Fruit fly (Drosophila melanogaster) whole organism, embryonic: ENCODE results near the gene Inx3.

Source experiments
- BEAF-32 ChIP-seq: fragments of 200-800 bp; sonication (Bioruptor generic); optimal IDR thresholded peaks from 3 replicates; lab custom pipeline; 2017; ENCODE audit warnings: missing biosample characterization, missing genetic modification characterization, mild to moderate bottlenecking, moderate library complexity, missing genetic modification reagents
- CG10462 ChIP-seq: fragments of 200-800 bp; sonication (Bioruptor generic); optimal IDR thresholded peaks from 2 replicates; lab custom pipeline; 2016; ENCODE audit warnings: missing biosample characterization, missing genetic modification characterization
- CG12299 ChIP-seq: fragments of 200-800 bp; sonication (Bioruptor generic); optimal IDR thresholded peaks from 2 replicates; lab custom pipeline; 2018; ENCODE audit warnings: missing biosample characterization, mild to moderate bottlenecking, missing genetic modification characterization
- CG13296 ChIP-seq: fragments of 200-800 bp; sonication (Bioruptor generic); optimal IDR thresholded peaks from 3 replicates; lab custom pipeline; 2018; ENCODE audit warnings: missing biosample characterization, mild to moderate bottlenecking, missing genetic modification characterization
- CG13624 ChIP-seq: fragments of 200-800 bp; sonication (Bioruptor generic); optimal IDR thresholded peaks from 2 replicates; lab custom pipeline; 2016; ENCODE audit warnings: missing biosample characterization, missing genetic modification characterization
- CG14050 ChIP-seq: fragments of 200-800 bp; sonication (Bioruptor generic); IDR thresholded peaks from 3 replicates; pipeline ENCODE4 v1.3.6; 2022; ENCODE audit warnings: missing biosample characterization, missing genetic modification characterization
- CG15601 ChIP-seq: fragments of 200-800 bp; sonication (Bioruptor generic); optimal IDR thresholded peaks from 3 replicates; lab custom pipeline; 2019; ENCODE audit warnings: missing biosample characterization, mild to moderate bottlenecking, missing genetic modification characterization, moderate library complexity
- CG2678 ChIP-seq: fragments of 200-800 bp; sonication (Bioruptor generic); optimal IDR thresholded peaks from 3 replicates; lab custom pipeline; 2019; ENCODE audit warnings: missing biosample characterization, mild to moderate bottlenecking, missing genetic modification characterization, moderate library complexity
- CG2889 ChIP-seq: fragments of 200-800 bp; sonication (Bioruptor generic); IDR thresholded peaks from 3 replicates; pipeline ENCODE4 v1.3.6; 2022; ENCODE audit warnings: missing biosample characterization, missing genetic modification characterization
- CG3163 ChIP-seq: fragments of 200-800 bp; sonication (Bioruptor generic); optimal IDR thresholded peaks from 3 replicates; lab custom pipeline; 2016; ENCODE audit warnings: missing biosample characterization, missing genetic modification characterization
- CG32767 ChIP-seq: fragments of 200-800 bp; sonication (Bioruptor generic); IDR thresholded peaks from 2 replicates; pipeline ENCODE4 v1.3.6; 2022; ENCODE audit warnings: missing biosample characterization, missing genetic modification characterization
- CG34422 ChIP-seq: fragments of 200-800 bp; sonication (Bioruptor generic); IDR thresholded peaks from 3 replicates; pipeline ENCODE4 v1.3.6; 2022; ENCODE audit warnings: missing biosample characterization, missing genetic modification characterization
- CG4404 ChIP-seq: fragments of 200-800 bp; sonication (Bioruptor generic); IDR thresholded peaks from 2 replicates; pipeline ENCODE4 v1.3.6; 2022; ENCODE audit warnings: missing biosample characterization, missing genetic modification characterization
- CG6272 ChIP-seq: fragments of 200-800 bp; sonication (Bioruptor generic); IDR thresholded peaks from 2 replicates; pipeline ENCODE4 v1.3.6; 2022; ENCODE audit warnings: missing biosample characterization, missing genetic modification characterization
- CG6654 ChIP-seq: fragments of 200-800 bp; sonication (Bioruptor generic); optimal IDR thresholded peaks from 2 replicates; lab custom pipeline; 2017; ENCODE audit warnings: missing biosample characterization, mild to moderate bottlenecking, missing genetic modification characterization
- CG6791 ChIP-seq: fragments of 200-800 bp; sonication (Bioruptor generic); IDR thresholded peaks from 3 replicates; pipeline ENCODE4 v1.3.6; 2022; ENCODE audit warnings: missing biosample characterization, missing genetic modification characterization; ENCODE audit not compliant: partially characterized antibody
- CG7745 ChIP-seq: fragments of 200-800 bp; sonication (Bioruptor generic); optimal IDR thresholded peaks from 2 replicates; lab custom pipeline; 2018; ENCODE audit warnings: missing biosample characterization, mild to moderate bottlenecking, missing genetic modification characterization, moderate library complexity
- CG8089 ChIP-seq: fragments of 200-800 bp; sonication (Bioruptor generic); optimal IDR thresholded peaks from 3 replicates; lab custom pipeline; 2016; ENCODE audit warnings: missing biosample characterization, missing genetic modification characterization
- CG8478 ChIP-seq: fragments of >200 bp; optimal IDR thresholded peaks from 2 replicates; lab custom pipeline; 2018
- CG8924 ChIP-seq: fragments of 200-800 bp; optimal IDR thresholded peaks from 3 replicates; lab custom pipeline; 2019; ENCODE audit warnings: missing biosample characterization, mild to moderate bottlenecking, missing genetic modification characterization, moderate library complexity
- CG9215 ChIP-seq: fragments of 200-800 bp; sonication (Bioruptor generic); IDR thresholded peaks from 2 replicates; pipeline ENCODE4 v1.3.6; 2022; ENCODE audit warnings: missing biosample characterization, missing genetic modification characterization
- CG9797 ChIP-seq: fragments of 200-800 bp; sonication (Bioruptor generic); optimal IDR thresholded peaks from 3 replicates; lab custom pipeline; 2018; ENCODE audit warnings: missing biosample characterization, mild to moderate bottlenecking, missing genetic modification characterization
- Dek ChIP-seq: fragments of 200-800 bp; sonication (Bioruptor generic); optimal IDR thresholded peaks from 3 replicates; lab custom pipeline; 2019; ENCODE audit warnings: missing biosample characterization, mild to moderate bottlenecking, missing genetic modification characterization, moderate library complexity
- Dip3 ChIP-seq: fragments of 200-800 bp; sonication (Bioruptor generic); optimal IDR thresholded peaks from 3 replicates; lab custom pipeline; 2016; ENCODE audit warnings: missing biosample characterization, missing genetic modification characterization
- Hmx ChIP-seq: fragments of 200-800 bp; sonication (Bioruptor generic); optimal IDR thresholded peaks from 2 replicates; lab custom pipeline; 2016; ENCODE audit warnings: missing biosample characterization, missing genetic modification characterization
- NC2β ChIP-seq: fragments of 200-800 bp; sonication (Bioruptor generic); optimal IDR thresholded peaks from 2 replicates; lab custom pipeline; 2016; ENCODE audit warnings: missing biosample characterization, missing genetic modification characterization
- Oaz ChIP-seq: fragments of 200-800 bp; sonication (Bioruptor generic); IDR thresholded peaks from 2 replicates; pipeline ENCODE4 v1.3.6; 2022; ENCODE audit warnings: missing biosample characterization, missing genetic modification characterization
- Scr ChIP-seq: fragments of 200-800 bp; sonication (Bioruptor generic); IDR thresholded peaks from 2 replicates; pipeline ENCODE4 v1.3.6; 2022; ENCODE audit warnings: missing biosample characterization, missing genetic modification characterization; ENCODE audit not compliant: partially characterized antibody
- Sry-β ChIP-seq: fragments of 200-800 bp; sonication (Bioruptor generic); optimal IDR thresholded peaks from 2 replicates; lab custom pipeline; 2018; ENCODE audit warnings: missing biosample characterization, mild to moderate bottlenecking, missing genetic modification characterization, moderate library complexity
- Usf ChIP-seq: fragments of 200-800 bp; sonication (Bioruptor generic); optimal IDR thresholded peaks from 2 replicates; lab custom pipeline; 2017; ENCODE audit warnings: missing genotype, missing biosample characterization, missing genetic modification characterization
- br ChIP-seq: fragments of >200 bp; optimal IDR thresholded peaks from 2 replicates; lab custom pipeline; 2017
- bsh ChIP-seq, 2 experiments: fragments of 200-800 bp; sonication (Bioruptor generic); optimal IDR thresholded peaks; 2 replicates each; lab custom pipeline; 2017 to 2018; ENCODE audit warnings: mild to moderate bottlenecking in 2 of 2, missing biosample characterization in 2 of 2, missing genetic modification characterization in 2 of 2, moderate library complexity in 1 of 2
- cato ChIP-seq: fragments of 200-800 bp; sonication (Bioruptor generic); optimal IDR thresholded peaks from 2 replicates; lab custom pipeline; 2016; ENCODE audit warnings: missing biosample characterization, missing genetic modification characterization, borderline replicate concordance
- ci ChIP-seq: fragments of 200-800 bp; sonication (Bioruptor generic); IDR thresholded peaks from 3 replicates; pipeline ENCODE4 v1.3.6; 2022; ENCODE audit warnings: missing biosample characterization, missing genetic modification characterization
- ewg ChIP-seq: fragments of 200-800 bp; sonication (Bioruptor generic); optimal IDR thresholded peaks from 3 replicates; lab custom pipeline; 2017; ENCODE audit warnings: mild to moderate bottlenecking, missing biosample characterization, missing genetic modification reagents, missing genetic modification characterization
- fd96Cb ChIP-seq: fragments of 200-800 bp; sonication (Bioruptor generic); optimal IDR thresholded peaks from 2 replicates; lab custom pipeline; 2018; ENCODE audit warnings: missing biosample characterization, mild to moderate bottlenecking, missing genetic modification characterization, moderate library complexity
- gfzf ChIP-seq: fragments of 200-800 bp; sonication (Bioruptor generic); optimal IDR thresholded peaks from 2 replicates; lab custom pipeline; 2016; ENCODE audit warnings: missing biosample characterization, mild to moderate bottlenecking, missing genetic modification characterization, moderate library complexity
- grn ChIP-seq: fragments of 200-800 bp; sonication (Bioruptor generic); optimal IDR thresholded peaks from 3 replicates; lab custom pipeline; 2017; ENCODE audit warnings: missing biosample characterization, missing genetic modification characterization
- gt ChIP-seq: fragments of 200-800 bp; sonication (Bioruptor generic); IDR thresholded peaks from 2 replicates; pipeline ENCODE4 v1.3.6; 2022; ENCODE audit warnings: missing biosample characterization, missing genetic modification characterization
- jumu ChIP-seq: fragments of 200-800 bp; sonication (Bioruptor generic); optimal IDR thresholded peaks from 3 replicates; lab custom pipeline; 2016; ENCODE audit warnings: missing biosample characterization, missing genetic modification characterization
- kni ChIP-seq: fragments of 200-800 bp; sonication (Bioruptor generic); optimal IDR thresholded peaks from 3 replicates; lab custom pipeline; 2017; ENCODE audit warnings: mild to moderate bottlenecking, missing biosample characterization, missing genetic modification reagents, missing genetic modification characterization
- lilli ChIP-seq: fragments of 200-800 bp; sonication (Bioruptor generic); optimal IDR thresholded peaks from 3 replicates; lab custom pipeline; 2016; ENCODE audit warnings: missing biosample characterization, missing genetic modification characterization
- nmo ChIP-seq: fragments of 200-800 bp; sonication (Bioruptor generic); optimal IDR thresholded peaks from 2 replicates; lab custom pipeline; 2018; ENCODE audit warnings: missing biosample characterization, mild to moderate bottlenecking, missing genetic modification characterization, moderate library complexity
- pan ChIP-seq, 4 experiments: fragments of >200 bp in 3 of 4; fragments of 200-800 bp in 1 of 4; sonication (Bioruptor generic) in 1 of 4; optimal IDR thresholded peaks in 3 of 4; IDR thresholded peaks in 1 of 4; 2 replicates each; pipeline versions ENCODE4 v1.3.6 to Lab custom; 2017 to 2022; ENCODE audit warnings: missing biosample characterization in 2 of 4, missing genetic modification characterization in 2 of 4, mixed read lengths in 1 of 4
- sob ChIP-seq: fragments of 200-800 bp; sonication (Bioruptor generic); IDR thresholded peaks from 2 replicates; pipeline ENCODE4 v1.3.6; 2022; ENCODE audit warnings: missing biosample characterization, missing genetic modification characterization
- trh ChIP-seq: fragments of 200-800 bp; sonication (Bioruptor generic); optimal IDR thresholded peaks from 2 replicates; lab custom pipeline; 2016; ENCODE audit warnings: missing biosample characterization, missing genetic modification characterization
- vfl ChIP-seq: fragments of 200-800 bp; sonication (Bioruptor generic); optimal IDR thresholded peaks from 2 replicates; lab custom pipeline; 2016; ENCODE audit warnings: missing biosample characterization, missing genetic modification characterization
- vvl ChIP-seq: fragments of 200-800 bp; sonication (Bioruptor generic); IDR thresholded peaks from 2 replicates; pipeline ENCODE4 v1.3.6; 2022; ENCODE audit warnings: missing biosample characterization, missing genetic modification characterization
- z ChIP-seq: fragments of 200-800 bp; sonication (Bioruptor generic); IDR thresholded peaks from 3 replicates; pipeline ENCODE4 v1.3.6; 2022; ENCODE audit warnings: missing biosample characterization, missing genetic modification characterization

Gene Inx3

DNA sequence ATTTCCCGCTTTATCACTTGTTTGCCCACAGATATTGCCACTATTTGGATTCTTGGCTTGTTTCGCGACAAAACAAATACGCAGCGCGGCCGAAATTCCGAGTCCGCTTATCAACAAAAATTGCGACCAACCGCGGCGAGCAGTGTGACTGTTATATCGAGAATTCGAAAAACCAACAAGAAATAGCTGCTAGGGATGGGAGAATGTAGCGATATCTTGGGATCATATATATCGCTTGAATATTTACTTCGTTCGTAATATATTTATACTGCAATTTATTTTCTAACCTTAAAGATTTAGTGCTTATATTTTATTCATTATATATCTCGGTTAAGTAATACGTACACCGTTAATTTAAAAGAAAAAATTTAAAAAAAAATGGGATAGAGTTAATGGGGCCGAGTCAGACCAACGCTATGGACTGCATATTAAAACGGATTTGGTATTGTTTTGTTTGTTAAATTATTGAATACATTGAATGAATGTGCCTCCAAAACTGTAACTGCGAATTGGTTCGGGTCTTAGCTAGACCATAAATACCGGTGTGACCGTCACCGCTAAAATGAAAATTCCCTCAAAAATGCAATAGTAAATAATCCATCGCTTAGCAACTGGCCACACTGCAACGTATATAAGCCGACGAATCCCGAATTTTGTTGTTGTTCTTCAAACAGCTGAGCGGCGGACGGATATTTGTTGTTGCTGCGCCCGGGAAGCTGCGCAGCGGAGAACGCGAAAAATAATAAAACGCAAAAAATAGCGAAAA is 14.5 kb downstream of the Inx3 start, which contains the start of the genes Apc and spg (continued):
- TF ChIP-seq CG7745 (tag; lab: Kevin White, UChicago) (no peak), CG8089 (GFP tag; lab: Kevin White, UChicago) (peak; percentile 25), BEAF-32 (GFP tag; lab: Kevin White, UChicago) (peak; percentile 92), CG12299 (tag; lab: Kevin White, UChicago) (peak; percentile 37), CG6654 (peak; percentile 99), Dip3 (no peak), bsh (GFP tag; optimal IDR thresholded peaks at IDR 0.05; lab: Kevin White, UChicago) (peak; percentile 18 to 62), NC2β (GFP tag; lab: Kevin White, UChicago) (peak; percentile 63), sob (GFP tag; lab: Robert Waterston, UW) (peak; percentile 20; the same call in 1 of the 2 replicates), CG6791 (GFP tag; lab: Robert Waterston, UW) (peak; percentile 39; the same call in 1 of the 3 replicates), CG9215 (no peak), gt (GFP tag; lab: Robert Waterston, UW) (no peak), trh (GFP tag; lab: Kevin White, UChicago) (no peak), Dek (tag; lab: Kevin White, UChicago) (peak; percentile 50), Sry-β (GFP tag; lab: Kevin White, UChicago) (no peak), pan (optimal IDR thresholded peaks at IDR 0.05; lab: Kevin White, UChicago) (no peak), pan (GFP tag; optimal IDR thresholded peaks at IDR 0.05 in 1 of 2, IDR thresholded peaks at IDR 0.05 in 1 of 2) (peak in 1 of 2 experiments; percentile 53), cato (peak; percentile 37), CG2678 (peak; percentile 60), CG6272 (GFP tag; lab: Robert Waterston, UW) (0 out of 2 replicates have a peak, but pooled peaks have one; percentile 16), nmo (peak; percentile 71), jumu (GFP tag; lab: Kevin White, UChicago) (no peak), ci (GFP tag; lab: Robert Waterston, UW) (peak; percentile 86), CG2889 (no peak), CG8924 (tag; lab: Kevin White, UChicago) (peak; percentile 11), gfzf (GFP tag; lab: Kevin White, UChicago) (peak; percentile 99), Scr (GFP tag; lab: Robert Waterston, UW) (peak; percentile 87), vfl (GFP tag; lab: Kevin White, UChicago) (peak; percentile 50), CG9797 (peak; percentile 95), CG13624 (GFP tag; lab: Kevin White, UChicago) (peak; percentile 53), CG10462 (GFP tag; lab: Kevin White, UChicago) (no peak), CG15601 (tag; lab: Kevin White, UChicago) (peak; percentile 27), fd96Cb (tag; lab: Kevin White, UChicago) (peak; percentile 2), lilli (GFP tag; lab: Kevin White, UChicago) (peak; percentile 34), CG8478 (lab: Kevin White, UChicago) (no peak), ewg (peak; percentile 50), br (no peak), CG14050 (GFP tag; lab: Robert Waterston, UW) (peak; percentile 44; the same call in 2 of the 3 replicates), CG34422 (GFP tag; lab: Robert Waterston, UW) (peak; percentile 60; the same call in 1 of the 3 replicates), Oaz (GFP tag; lab: Robert Waterston, UW) (no peak), z (no peak), CG13296 (peak; percentile 56), Hmx (GFP tag; lab: Kevin White, UChicago) (peak; percentile 0), grn (GFP tag; lab: Kevin White, UChicago) (peak; percentile 32), kni (peak; percentile 16), CG32767 (no peak), CG3163 (GFP tag; lab: Kevin White, UChicago) (peak; percentile 36), vvl (GFP tag; lab: Robert Waterston, UW) (peak; percentile 40), Usf (peak; percentile 30), CG4404 (GFP tag; lab: Robert Waterston, UW) (no peak)
